Fruit fly (Drosophila melanogaster) Kc167 (cell line): ENCODE measurements around the gene CG13078.

Experiments
- Myc ChIP-seq: fragments of >200 bp; optimal IDR thresholded peaks from 2 replicates; lab custom pipeline; 2017; ENCODE audit warnings: missing external identifiers
- Sin3A ChIP-seq: fragments of >200 bp; optimal IDR thresholded peaks from 2 replicates; lab custom pipeline; 2018; ENCODE audit warnings: missing external identifiers
- insv ChIP-seq: fragments of >200 bp; optimal IDR thresholded peaks from 3 replicates; lab custom pipeline; 2018; ENCODE audit warnings: missing external identifiers
- psq ChIP-seq: fragments of >200 bp; optimal IDR thresholded peaks from 2 replicates; lab custom pipeline; 2017; ENCODE audit warnings: missing external identifiers
- ttk ChIP-seq: sonication (Bioruptor generic); optimal IDR thresholded peaks from 2 replicates; lab custom pipeline; 2017; ENCODE audit warnings: missing external identifiers

- TF ChIP-seq Myc (lab: Kevin White, UChicago) (no peak), ttk (lab: Kevin White, UChicago) (no peak), Sin3A (no peak), insv (lab: Kevin White, UChicago) (no peak), psq (lab: Kevin White, UChicago) (no peak)
Observed at dm6 chr2L:19540307-19540706, 23.4 kb upstream of the CG13078 start, which contains the start of gene CG13081.
